Worm (Caenorhabditis elegans) whole organism, L2 larva: ENCODE measurements around the gene EEED8.15.

Experiments
- ZK546.5 ChIP-seq: sonication (generic microtip); optimal IDR thresholded peaks from 2 replicates; lab custom pipeline; 2017; ENCODE audit warnings: missing biosample characterization, missing genetic modification characterization
- ama-1 ChIP-seq: fragments of 150-350 bp; optimal IDR thresholded peaks from 2 replicates; lab custom pipeline; 2018; ENCODE audit warnings: inconsistent platforms
- fos-1 ChIP-seq: fragments of 150-350 bp; optimal IDR thresholded peaks from 2 replicates; lab custom pipeline; 2014; ENCODE audit warnings: missing biosample characterization, missing genetic modification characterization
- lsy-2 ChIP-seq, 2 experiments: fragments of 150-350 bp in 1 of 2; sonication (generic microtip) in 1 of 2; optimal IDR thresholded peaks; 2 replicates each; lab custom pipeline; 2014 to 2017; ENCODE audit warnings: missing biosample characterization in 2 of 2, missing genetic modification characterization in 2 of 2
- nhr-237 ChIP-seq: fragments of 150-350 bp; optimal IDR thresholded peaks from 2 replicates; lab custom pipeline; 2014; ENCODE audit warnings: missing biosample characterization, missing genetic modification characterization
- snpc-4 ChIP-seq: fragments of 150-350 bp; optimal IDR thresholded peaks from 2 replicates; lab custom pipeline; 2014; ENCODE audit warnings: missing biosample characterization, missing genetic modification characterization

DNA sequence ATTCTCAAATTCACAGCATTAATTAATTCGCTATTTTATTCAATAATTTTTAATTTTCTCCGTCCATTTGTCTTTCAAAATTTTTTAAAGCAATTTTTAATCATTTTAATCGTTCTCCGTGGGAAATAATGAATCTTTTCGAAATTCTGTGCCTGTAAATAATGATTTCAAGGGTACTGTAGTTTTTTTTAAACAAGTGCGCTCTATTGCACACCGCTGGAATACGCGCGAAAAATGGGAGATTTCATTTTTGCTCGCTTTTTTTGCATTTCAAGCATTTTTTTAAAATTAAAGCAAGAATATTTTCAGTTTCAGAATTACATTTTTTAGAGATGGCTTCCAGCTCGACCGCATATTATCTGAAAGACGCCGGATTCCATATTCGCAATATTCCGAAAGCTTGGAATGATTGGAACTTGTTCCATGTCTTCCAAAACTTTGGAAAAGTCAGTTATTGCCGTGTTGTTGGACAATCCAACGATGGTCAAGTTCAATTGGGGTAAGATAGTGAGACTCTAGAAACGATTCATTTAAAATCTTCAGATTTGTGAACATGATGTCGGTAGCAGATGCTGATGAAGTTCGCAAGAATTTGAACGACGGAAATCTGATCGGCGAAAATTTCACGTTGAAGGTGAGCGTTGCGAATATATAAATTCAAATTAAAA, 2.1 kb downstream of the EEED8.15 start, which contains the start of gene tofu-6:
- TF ChIP-seq snpc-4 (tag; lab: Kevin White, UChicago), result no peak
- TF ChIP-seq ZK546.5, result no peak
- TF ChIP-seq lsy-2 (tag; optimal IDR thresholded peaks at IDR 0.05; lab: Kevin White, UChicago), result peak in 1 of 2 experiments; percentile 93
- TF ChIP-seq fos-1 (tag; lab: Kevin White, UChicago), result no peak
- no peak for TF ChIP-seq ama-1
- no peak for TF ChIP-seq nhr-237 (tag; lab: Kevin White, UChicago)
